Fruit fly (Drosophila melanogaster): ENCODE data around the gene Ssb-c31a.

The Ssb-c31a gene

dm6 chr2L:8212666-8213270 lies 1.6 kb downstream of the Ssb-c31a start, which contains the start of the genes CG8372 and CG8360 (continued):
- TF ChIP-seq ato (GFP tag; IDR thresholded peaks at IDR 0.05; ENCODE audit: partially characterized antibody) (peak; percentile 44; the same call in 1 of the 2 replicates), tap (tag; optimal IDR thresholded peaks at IDR 0.05) (peak; percentile 98), CG8089 (GFP tag; optimal IDR thresholded peaks at IDR 0.05) (peak; percentile 99), Usf (GFP tag; optimal IDR thresholded peaks at IDR 0.05) (peak; percentile 97), CG6254 (GFP tag; optimal IDR thresholded peaks at IDR 0.05) (peak; percentile 96), CG32772 (GFP tag; IDR thresholded peaks at IDR 0.05) (peak; percentile 99), gfzf (GFP tag; optimal IDR thresholded peaks at IDR 0.05) (peak; percentile 46), CG30403 (GFP tag; optimal IDR thresholded peaks at IDR 0.05) (peak; percentile 99), repo (GFP tag; optimal IDR thresholded peaks at IDR 0.05) (peak; percentile 99), mam (GFP tag; optimal IDR thresholded peaks at IDR 0.05) (peak; percentile 99), Awh (GFP tag; IDR thresholded peaks at IDR 0.05) (peak; percentile 99), Drgx (GFP tag; IDR thresholded peaks at IDR 0.05) (peak; percentile 99), jumu (GFP tag; optimal IDR thresholded peaks at IDR 0.05) (peak; percentile 99), CG3065 (GFP tag; optimal IDR thresholded peaks at IDR 0.05) (peak; percentile 97), sob (GFP tag; IDR thresholded peaks at IDR 0.05) (peak; percentile 99), pros (GFP tag; optimal IDR thresholded peaks at IDR 0.05) (peak; percentile 65), fd102C (GFP tag; optimal IDR thresholded peaks at IDR 0.05) (peak; percentile 90), CG9727 (GFP tag; optimal IDR thresholded peaks at IDR 0.05) (peak; percentile 98), CG15011 (GFP tag; optimal IDR thresholded peaks at IDR 0.05) (peak; percentile 97), dysf (GFP tag; IDR thresholded peaks at IDR 0.05) (peak; percentile 99), CG10462 (GFP tag; optimal IDR thresholded peaks at IDR 0.05) (peak; percentile 99), Tbp (GFP tag; optimal IDR thresholded peaks at IDR 0.05) (no peak), CG17568 (GFP tag; optimal IDR thresholded peaks at IDR 0.05) (peak; percentile 98), inv (GFP tag; IDR thresholded peaks at IDR 0.05; ENCODE audit: partially characterized antibody) (peak; percentile 46; the same call in 1 of the 2 replicates), az2 (GFP tag; optimal IDR thresholded peaks at IDR 0.05) (peak; percentile 99), mld (GFP tag; IDR thresholded peaks at IDR 0.05; ENCODE audit: partially characterized antibody) (no peak), ham (GFP tag; IDR thresholded peaks at IDR 0.05) (peak; percentile 93), CG9437 (GFP tag; optimal IDR thresholded peaks at IDR 0.05) (peak; percentile 95), Hr78 (GFP tag; optimal IDR thresholded peaks at IDR 0.05) (peak in 1 of 2 experiments; percentile 89), CG13624 (GFP tag; optimal IDR thresholded peaks at IDR 0.05) (peak; percentile 99), CG33213 (GFP tag; optimal IDR thresholded peaks at IDR 0.05) (peak; percentile 99), bab2 (GFP tag; optimal IDR thresholded peaks at IDR 0.05) (peak; percentile 99), klu (GFP tag; IDR thresholded peaks at IDR 0.05) (peak; percentile 98), Blimp-1 (GFP tag; optimal IDR thresholded peaks at IDR 0.05) (peak; percentile 97), odd (GFP tag; optimal IDR thresholded peaks at IDR 0.05) (peak; percentile 97), CG6791 (GFP tag; IDR thresholded peaks at IDR 0.05; ENCODE audit: partially characterized antibody) (0 out of 3 replicates have a peak, but pooled peaks have one; percentile 25), trem (tag; optimal IDR thresholded peaks at IDR 0.05) (peak; percentile 96), zfh1 (GFP tag; IDR thresholded peaks at IDR 0.05) (peak; percentile 100), CG2202 (tag; optimal IDR thresholded peaks at IDR 0.05) (peak; percentile 98), CG7745 (tag; optimal IDR thresholded peaks at IDR 0.05) (peak; percentile 18), CG31441 (GFP tag; IDR thresholded peaks at IDR 0.05) (peak; percentile 98), Bteb2 (GFP tag; optimal IDR thresholded peaks at IDR 0.05) (peak; percentile 99), CG12104 (GFP tag; optimal IDR thresholded peaks at IDR 0.05) (peak; percentile 97), CG1529 (GFP tag; optimal IDR thresholded peaks at IDR 0.05) (peak; percentile 98), dpn (GFP tag; optimal IDR thresholded peaks at IDR 0.05) (peak; percentile 99), gce (GFP tag; IDR thresholded peaks at IDR 0.05) (peak; percentile 98), disco-r (GFP tag; optimal IDR thresholded peaks at IDR 0.05) (peak; percentile 98), ro (GFP tag; IDR thresholded peaks at IDR 0.05) (peak; percentile 98), sc (optimal IDR thresholded peaks at IDR 0.05) (no peak), sc (GFP tag; optimal IDR thresholded peaks at IDR 0.05) (peak; percentile 96)

All from whole organism, embryonic.